Fruit fly (Drosophila melanogaster): ENCODE measurements around the gene CG34162.

The CG34162 gene

DNA sequence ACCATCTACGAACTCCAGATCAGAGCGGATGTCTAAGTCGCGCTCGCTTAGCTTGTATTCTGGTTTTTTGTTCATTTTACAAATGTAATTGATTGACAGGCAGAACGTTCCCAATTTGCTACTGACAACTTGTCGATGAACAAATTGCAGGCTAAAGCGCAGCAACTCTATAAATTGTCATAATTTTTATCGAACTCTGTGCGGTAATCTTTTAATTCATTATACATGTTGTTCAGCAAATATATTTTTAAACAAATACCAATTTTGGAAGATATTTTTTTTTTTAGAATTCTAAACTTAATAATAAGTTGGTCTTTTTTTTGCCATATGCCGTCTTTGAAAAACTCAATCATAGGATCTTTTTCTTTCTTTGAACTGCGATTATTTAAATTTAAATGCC is 10.4 kb upstream of the CG34162 start, which contains the start of gene CG14930:
CG14930 (minus strand) TSS at position 101 of the 400 bp plus-strand sequence.
- no peak for TF ChIP-seq psq (optimal IDR thresholded peaks at IDR 0.05)
- TF ChIP-seq EcR (GFP tag; optimal IDR thresholded peaks at IDR 0.05): no peak
- no peak for TF ChIP-seq CG8478 (optimal IDR thresholded peaks at IDR 0.05)
- TF ChIP-seq Dll (optimal IDR thresholded peaks at IDR 0.05): no peak
- TF ChIP-seq pan (optimal IDR thresholded peaks at IDR 0.05): no peak
- no peak for TF ChIP-seq usp (GFP tag; optimal IDR thresholded peaks at IDR 0.05)

DNA sequence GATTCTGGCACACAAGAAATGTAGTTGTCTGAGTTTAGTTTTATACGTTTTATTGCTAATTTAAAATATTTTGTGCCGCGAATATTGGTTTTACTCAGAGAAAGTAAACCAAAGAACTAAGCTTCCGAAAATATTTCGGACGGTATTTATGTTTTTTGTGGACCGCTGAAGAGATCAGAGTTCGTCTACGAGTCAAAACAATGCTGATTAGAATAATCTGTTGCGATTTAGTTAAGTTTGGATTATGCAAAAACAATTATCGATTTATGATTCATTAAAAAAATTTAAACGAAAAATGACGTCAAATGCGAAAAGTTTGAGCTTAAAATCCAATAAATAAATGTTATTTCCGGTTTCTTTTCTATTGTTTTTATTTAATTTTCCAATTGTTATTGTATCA is 8.9 kb upstream of the CG34162 start, which contains the start of gene CG43153:
CG43153 (minus strand) TSS at position 101 of the 400 bp plus-strand sequence.
- TF ChIP-seq pan (optimal IDR thresholded peaks at IDR 0.05) (no peak), EcR (GFP tag; optimal IDR thresholded peaks at IDR 0.05) (no peak), psq (optimal IDR thresholded peaks at IDR 0.05) (no peak), Dll (optimal IDR thresholded peaks at IDR 0.05) (no peak), CG8478 (optimal IDR thresholded peaks at IDR 0.05) (no peak), usp (GFP tag; optimal IDR thresholded peaks at IDR 0.05) (no peak)

DNA sequence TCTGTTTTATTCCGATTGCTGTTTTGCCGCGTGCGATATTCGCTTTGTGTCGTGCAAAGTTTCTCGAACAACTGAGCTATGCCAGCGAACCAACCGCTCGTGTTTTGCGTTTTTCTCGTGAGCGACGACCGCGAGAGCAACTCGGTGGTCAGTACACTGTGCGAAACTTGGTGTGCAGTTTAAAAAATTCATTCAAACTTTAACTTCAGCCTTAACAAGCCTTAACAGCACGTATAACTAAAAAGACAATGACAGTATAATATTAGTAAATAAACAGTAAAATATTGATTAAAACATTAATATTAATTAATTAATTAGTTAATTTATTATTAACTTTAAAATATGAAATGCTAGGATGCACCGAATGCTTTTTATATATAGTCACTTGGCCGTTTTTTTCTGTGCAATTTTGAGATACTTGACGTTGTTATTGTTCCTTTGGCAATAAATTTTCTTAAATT is 3.5 kb upstream of the CG34162 start, which contains the start of gene CG31705:
CG31705 (minus strand) TSS at position 77 of the 461 bp plus-strand sequence.
- TF ChIP-seq psq (optimal IDR thresholded peaks at IDR 0.05): no peak
- no peak for TF ChIP-seq CG8478 (optimal IDR thresholded peaks at IDR 0.05)
- TF ChIP-seq pan (optimal IDR thresholded peaks at IDR 0.05): no peak
- TF ChIP-seq usp (GFP tag; optimal IDR thresholded peaks at IDR 0.05): no peak
- no peak for TF ChIP-seq Dll (optimal IDR thresholded peaks at IDR 0.05)
- no peak for TF ChIP-seq EcR (GFP tag; optimal IDR thresholded peaks at IDR 0.05)

DNA sequence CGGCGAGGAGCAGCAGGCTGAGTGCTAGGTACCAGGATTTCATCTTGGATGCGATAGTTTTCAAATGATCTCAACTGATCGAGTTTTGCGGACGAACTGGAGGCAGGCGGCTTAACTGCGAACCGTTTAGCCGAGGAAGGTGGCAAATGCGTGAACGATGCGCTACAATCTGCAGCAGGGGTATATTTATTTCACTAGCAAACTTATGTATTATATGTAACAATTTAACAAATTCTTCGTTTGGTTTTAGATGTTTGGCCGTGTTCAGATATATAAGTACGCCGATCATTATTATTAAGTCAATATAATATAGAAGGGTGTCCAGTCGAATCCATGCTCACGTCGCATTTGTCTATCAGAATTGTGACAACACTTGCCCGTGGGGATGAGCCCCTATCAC is 668 bp upstream of the CG34162 start, which contains the start of gene CG31706:
CG31706 (minus strand) TSS at position 101 of the 400 bp plus-strand sequence.
- no peak for TF ChIP-seq usp (GFP tag; optimal IDR thresholded peaks at IDR 0.05)

DNA sequence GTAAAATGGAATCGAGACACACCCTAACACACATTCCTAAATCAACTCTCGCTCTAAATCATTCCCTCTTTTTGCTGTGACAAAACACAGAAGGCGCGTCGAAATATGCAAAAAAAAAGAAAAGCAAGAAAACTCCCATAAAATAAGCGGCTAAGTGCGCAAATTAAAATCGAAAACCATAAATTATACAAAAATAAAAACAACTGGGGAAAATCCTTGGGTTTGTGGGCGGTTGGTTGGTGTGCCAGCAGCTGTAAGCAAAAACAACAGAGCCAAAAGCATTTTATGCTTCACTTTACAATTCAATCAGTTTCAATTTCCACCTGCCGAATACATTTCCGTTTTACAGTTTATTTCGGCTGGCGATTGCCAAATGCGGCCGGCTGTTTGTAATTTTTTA is 4.2 kb downstream of the CG34162 start, which contains the start of gene CG43438:
CG43438 (plus strand) TSS at position 301 of the 400 bp plus-strand sequence.
- TF ChIP-seq usp (GFP tag; optimal IDR thresholded peaks at IDR 0.05): no peak
- no peak for TF ChIP-seq psq (optimal IDR thresholded peaks at IDR 0.05)
- no peak for TF ChIP-seq EcR (GFP tag; optimal IDR thresholded peaks at IDR 0.05)
- TF ChIP-seq Dll (optimal IDR thresholded peaks at IDR 0.05): no peak
- TF ChIP-seq CG8478 (optimal IDR thresholded peaks at IDR 0.05): no peak
- TF ChIP-seq pan (optimal IDR thresholded peaks at IDR 0.05): no peak

DNA sequence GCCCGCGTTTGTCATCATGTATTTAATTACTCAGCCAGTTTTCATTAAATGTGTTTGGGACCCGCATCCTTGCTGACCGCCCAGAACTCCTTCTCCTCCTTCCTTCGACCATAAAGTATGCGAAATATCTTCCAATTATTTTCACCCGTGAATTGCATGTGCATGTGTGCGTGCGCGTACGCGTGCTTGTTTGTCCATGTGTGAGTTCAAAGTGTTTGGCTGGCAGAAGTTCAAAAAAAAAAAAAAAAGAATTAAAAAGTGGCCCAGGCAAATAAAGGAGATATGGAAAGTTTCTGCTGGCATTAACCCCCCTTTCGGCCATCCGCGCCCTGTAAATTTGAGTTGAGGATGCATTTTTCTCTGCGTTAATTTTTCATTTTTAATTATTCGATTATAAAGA is 22.2 kb downstream of the CG34162 start:
- TF ChIP-seq CG8478 (optimal IDR thresholded peaks at IDR 0.05) (no peak), pan (optimal IDR thresholded peaks at IDR 0.05) (no peak), Dll (optimal IDR thresholded peaks at IDR 0.05) (no peak), psq (optimal IDR thresholded peaks at IDR 0.05) (no peak)

DNA sequence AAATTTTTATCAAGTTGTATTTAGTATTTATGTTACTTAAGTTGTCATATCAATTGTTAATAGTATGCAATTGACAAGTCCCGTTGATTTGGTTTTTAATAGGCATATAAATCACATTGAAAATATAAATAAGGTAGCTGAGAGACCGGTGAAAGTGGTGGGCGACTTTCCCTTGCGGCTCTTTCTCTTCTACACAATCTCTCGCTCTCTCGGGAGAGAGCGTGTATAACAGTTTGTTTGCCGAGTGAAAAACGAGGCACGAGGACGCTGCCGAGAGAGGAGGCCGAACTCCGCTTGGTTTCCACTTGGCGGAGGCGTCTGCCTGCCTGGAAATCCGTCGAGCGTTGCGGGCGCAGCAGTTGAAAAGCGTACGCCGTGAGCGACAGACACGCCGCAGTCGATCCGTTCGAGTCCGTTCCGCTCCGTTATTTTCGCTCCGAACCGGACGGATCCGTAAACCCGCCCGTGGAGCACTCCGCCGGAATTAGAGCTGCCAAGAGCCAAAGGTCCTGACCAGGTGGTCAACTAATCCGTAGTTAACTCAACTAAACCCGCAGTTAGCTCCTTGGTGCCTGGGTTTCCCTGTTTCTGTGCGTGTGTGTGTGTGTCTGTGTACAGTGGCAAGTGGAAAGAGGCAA is 50.1 kb downstream of the CG34162 start, which contains the start of gene kek2:
kek2 (plus strand) TSS at position 321 of the 638 bp plus-strand sequence.
- TF ChIP-seq psq (optimal IDR thresholded peaks at IDR 0.05) (no peak), pan (optimal IDR thresholded peaks at IDR 0.05) (no peak), usp (GFP tag; optimal IDR thresholded peaks at IDR 0.05) (no peak), EcR (GFP tag; optimal IDR thresholded peaks at IDR 0.05) (no peak), Dll (optimal IDR thresholded peaks at IDR 0.05) (no peak), CG8478 (optimal IDR thresholded peaks at IDR 0.05) (no peak)

Measured in whole organism.